Fruit fly (Drosophila melanogaster) whole organism, pupa: ENCODE results near the gene spn-F.

Experiments
- CG10348 ChIP-seq: fragments of 200-800 bp; sonication (Bioruptor generic); IDR thresholded peaks from 2 replicates; pipeline ENCODE4 v1.3.6; 2022; ENCODE audit warnings: missing biosample characterization, missing genetic modification characterization
- CG12605 ChIP-seq: fragments of 200-800 bp; sonication (Bioruptor generic); IDR thresholded peaks from 2 replicates; pipeline ENCODE4 v1.3.6; 2022; ENCODE audit warnings: missing biosample characterization, missing genetic modification characterization
- CG13204 ChIP-seq: fragments of 200-800 bp; sonication (Bioruptor generic); optimal IDR thresholded peaks from 2 replicates; lab custom pipeline; 2018; ENCODE audit warnings: missing biosample characterization, mild to moderate bottlenecking, missing genetic modification characterization, moderate library complexity
- CG14655 ChIP-seq: fragments of 200-800 bp; sonication (Bioruptor generic); optimal IDR thresholded peaks from 3 replicates; lab custom pipeline; 2017; ENCODE audit warnings: mild to moderate bottlenecking, missing biosample characterization, missing genetic modification reagents, missing genetic modification characterization
- CG15710 ChIP-seq: fragments of 200-800 bp; sonication (Bioruptor generic); optimal IDR thresholded peaks from 2 replicates; lab custom pipeline; 2018; ENCODE audit warnings: missing biosample characterization, mild to moderate bottlenecking, missing genetic modification characterization, moderate library complexity
- CG17806 ChIP-seq: fragments of 200-800 bp; sonication (Bioruptor generic); optimal IDR thresholded peaks from 2 replicates; lab custom pipeline; 2018; ENCODE audit warnings: missing biosample characterization, mild to moderate bottlenecking, missing genetic modification characterization, moderate library complexity
- CG32121 ChIP-seq: fragments of 200-800 bp; sonication (Bioruptor generic); IDR thresholded peaks from 2 replicates; pipeline ENCODE4 v1.3.6; 2022; ENCODE audit warnings: missing biosample characterization, missing genetic modification characterization
- CG34367 ChIP-seq: fragments of 200-800 bp; sonication (Bioruptor generic); optimal IDR thresholded peaks from 2 replicates; lab custom pipeline; 2018; ENCODE audit warnings: missing biosample characterization, mild to moderate bottlenecking, missing genetic modification characterization
- CG4496 ChIP-seq: fragments of 200-800 bp; sonication (Bioruptor generic); IDR thresholded peaks from 3 replicates; pipeline ENCODE4 v1.3.6; 2022; ENCODE audit warnings: missing biosample characterization, missing genetic modification characterization
- CG8159 ChIP-seq: fragments of 200-800 bp; sonication (Bioruptor generic); optimal IDR thresholded peaks from 3 replicates; lab custom pipeline; 2018; ENCODE audit warnings: missing biosample characterization, mild to moderate bottlenecking, missing genetic modification characterization, moderate library complexity
- CG8301 ChIP-seq: fragments of 200-800 bp; sonication (Bioruptor generic); optimal IDR thresholded peaks from 2 replicates; lab custom pipeline; 2018; ENCODE audit warnings: missing biosample characterization, mild to moderate bottlenecking, missing genetic modification characterization
- CG9948 ChIP-seq: fragments of 200-800 bp; sonication (Bioruptor generic); optimal IDR thresholded peaks from 2 replicates; lab custom pipeline; 2018; ENCODE audit warnings: missing biosample characterization, mild to moderate bottlenecking, missing genetic modification characterization, moderate library complexity
- D1 ChIP-seq: fragments of 200-800 bp; sonication (Bioruptor generic); optimal IDR thresholded peaks from 2 replicates; lab custom pipeline; 2018; ENCODE audit warnings: missing biosample characterization, mild to moderate bottlenecking, missing genetic modification characterization, moderate library complexity
- EcR ChIP-seq: fragments of 200-800 bp; sonication (Bioruptor generic); optimal IDR thresholded peaks from 3 replicates; lab custom pipeline; 2019; ENCODE audit warnings: missing biosample characterization, missing genetic modification characterization, mild to moderate bottlenecking, moderate library complexity, missing genetic modification reagents
- Ets98B ChIP-seq: fragments of 200-800 bp; sonication (Bioruptor generic); IDR thresholded peaks from 2 replicates; pipeline ENCODE4 v1.3.6; 2022; ENCODE audit warnings: missing biosample characterization, missing genetic modification characterization
- Pif1A ChIP-seq: fragments of 200-800 bp; sonication (Bioruptor generic); optimal IDR thresholded peaks from 3 replicates; lab custom pipeline; 2016; ENCODE audit warnings: missing biosample characterization, missing genetic modification characterization
- Pif1B ChIP-seq: fragments of 200-800 bp; sonication (Bioruptor generic); optimal IDR thresholded peaks from 3 replicates; lab custom pipeline; 2016; ENCODE audit warnings: missing biosample characterization, missing genetic modification characterization
- Snoo ChIP-seq: fragments of 200-800 bp; sonication (Bioruptor generic); optimal IDR thresholded peaks from 3 replicates; lab custom pipeline; 2017; ENCODE audit warnings: missing biosample characterization, mild to moderate bottlenecking, missing genetic modification characterization, inconsistent platforms
- fd96Ca ChIP-seq: fragments of 200-800 bp; sonication (Bioruptor generic); IDR thresholded peaks from 3 replicates; pipeline ENCODE4 v1.3.6; 2022; ENCODE audit warnings: missing biosample characterization, missing genetic modification characterization
- gl ChIP-seq: fragments of 200-800 bp; sonication (Bioruptor generic); optimal IDR thresholded peaks from 2 replicates; lab custom pipeline; 2018; ENCODE audit warnings: missing biosample characterization, mild to moderate bottlenecking, missing genetic modification characterization
- rn ChIP-seq: fragments of 200-800 bp; sonication (Bioruptor generic); IDR thresholded peaks from 2 replicates; pipeline ENCODE4 v1.3.6; 2022; ENCODE audit warnings: missing biosample characterization, missing genetic modification characterization

The spn-F gene

DNA sequence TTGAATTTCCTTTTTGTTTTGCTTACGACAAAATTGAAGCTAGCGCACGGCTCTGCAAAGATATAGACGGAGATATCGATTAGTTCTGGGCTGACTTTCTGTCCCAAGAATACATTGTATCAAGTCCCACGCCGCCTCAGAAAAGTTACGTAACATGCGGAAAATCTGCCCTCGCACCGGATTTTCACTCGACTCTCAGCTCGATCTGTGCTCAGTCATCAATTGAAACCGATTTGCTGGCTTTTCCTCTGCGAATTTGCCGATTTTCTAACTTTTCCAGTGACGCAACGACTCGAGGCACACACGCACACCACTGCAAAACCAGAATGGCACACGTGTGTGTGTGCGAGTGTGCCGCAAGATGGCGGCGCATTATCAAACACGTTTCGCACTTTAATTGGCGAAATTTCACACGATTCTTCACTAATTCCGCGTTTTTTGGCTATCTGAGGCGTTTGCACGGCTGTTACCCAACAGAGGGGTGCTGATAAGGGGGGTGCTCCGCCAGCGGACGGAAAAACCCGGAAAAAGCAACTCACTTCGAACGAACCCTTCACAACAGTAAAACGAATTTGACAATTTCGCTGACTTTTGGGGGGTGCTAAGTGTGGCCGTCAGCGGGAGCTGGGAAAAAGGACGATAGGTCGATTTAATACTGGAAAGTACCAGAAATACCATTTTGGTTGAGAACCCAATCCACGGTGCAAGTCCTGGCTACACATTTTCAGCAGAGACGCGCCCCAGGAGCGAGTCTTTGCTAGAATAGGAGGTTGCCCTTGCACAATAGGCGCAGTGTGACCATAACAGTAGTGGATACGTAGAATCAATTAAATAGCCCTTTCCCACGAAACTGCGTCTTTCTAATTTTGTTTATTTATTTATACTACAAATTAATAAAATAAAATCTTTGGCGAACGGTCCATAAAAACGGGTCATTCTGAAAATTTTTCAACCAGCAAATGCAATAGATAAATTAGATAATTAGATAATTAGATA is 35.6 kb upstream of the spn-F start, which contains the start of gene ATPsynC:
Gene ATPsynC (minus strand): TSS at position 634 of the 996 bp plus-strand sequence.
- TF ChIP-seq CG12605 (GFP tag; lab: Robert Waterston, UW) (no peak), CG17806 (tag; lab: Kevin White, UChicago) (peak; percentile 10), CG14655 (no peak), CG15710 (tag; lab: Kevin White, UChicago) (no peak), CG10348 (GFP tag; lab: Robert Waterston, UW) (no peak), CG13204 (no peak), EcR (GFP tag; lab: Kevin White, UChicago) (peak; percentile 60), rn (no peak), Pif1A (GFP tag; lab: Kevin White, UChicago) (no peak), gl (tag; lab: Kevin White, UChicago) (no peak), Ets98B (GFP tag; lab: Robert Waterston, UW) (no peak), CG8159 (tag; lab: Kevin White, UChicago) (peak; percentile 11), CG4496 (GFP tag; lab: Robert Waterston, UW) (no peak), fd96Ca (GFP tag; lab: Robert Waterston, UW) (no peak), D1 (tag; lab: Kevin White, UChicago) (no peak), CG32121 (GFP tag; lab: Robert Waterston, UW) (no peak), CG9948 (tag; lab: Kevin White, UChicago) (no peak), CG34367 (tag; lab: Kevin White, UChicago) (no peak), Snoo (tag; lab: Kevin White, UChicago) (peak; percentile 28), Pif1B (GFP tag; lab: Kevin White, UChicago) (no peak), CG8301 (tag; lab: Kevin White, UChicago) (no peak)
- TF ChIP-seq, all 21 proteins: peak for 4

DNA sequence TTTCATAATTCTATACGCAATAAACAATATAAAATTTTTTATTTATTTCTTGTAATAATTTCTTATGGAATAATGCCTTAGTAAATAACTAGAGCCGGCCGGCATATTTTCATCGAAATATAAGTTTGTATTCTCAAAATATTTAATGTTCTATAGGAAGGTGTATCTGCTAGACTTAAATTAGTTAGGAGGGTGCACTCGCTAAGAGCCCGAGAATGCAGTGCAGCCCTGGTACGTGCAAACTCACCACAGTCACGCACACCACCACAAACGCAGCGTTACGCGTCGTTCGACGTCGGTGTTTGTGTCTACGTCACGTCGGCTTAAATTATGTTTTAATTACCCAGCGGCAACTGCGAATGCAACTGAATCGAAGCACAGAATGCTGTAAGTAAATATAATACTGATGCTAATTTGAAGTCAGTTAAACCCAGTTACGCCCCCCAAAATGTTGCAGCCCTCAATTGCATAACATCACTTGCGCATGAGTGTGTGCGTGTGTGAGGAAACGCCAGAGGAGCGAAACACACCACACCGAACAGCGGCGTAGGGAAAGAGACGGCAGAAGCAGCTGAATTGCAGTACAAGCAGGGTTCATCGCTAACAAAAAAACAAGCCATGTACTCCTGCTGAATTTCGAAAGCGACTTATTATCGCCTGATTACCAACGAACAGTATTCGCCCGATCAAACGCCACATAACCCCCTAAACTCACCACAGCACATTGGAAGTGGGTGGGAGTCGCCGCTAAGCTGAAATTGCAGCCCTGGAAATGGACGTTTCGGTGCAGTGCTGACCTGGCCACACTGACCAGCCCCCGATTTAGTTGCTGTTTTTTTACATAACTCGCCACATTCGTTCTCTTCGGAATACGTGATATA is 34.2 kb upstream of the spn-F start, which contains the start of gene CG12054:
Gene CG12054 (plus strand): TSS at position 247 of the 881 bp plus-strand sequence.
- no peak for TF ChIP-seq CG8159 (tag; lab: Kevin White, UChicago)

DNA sequence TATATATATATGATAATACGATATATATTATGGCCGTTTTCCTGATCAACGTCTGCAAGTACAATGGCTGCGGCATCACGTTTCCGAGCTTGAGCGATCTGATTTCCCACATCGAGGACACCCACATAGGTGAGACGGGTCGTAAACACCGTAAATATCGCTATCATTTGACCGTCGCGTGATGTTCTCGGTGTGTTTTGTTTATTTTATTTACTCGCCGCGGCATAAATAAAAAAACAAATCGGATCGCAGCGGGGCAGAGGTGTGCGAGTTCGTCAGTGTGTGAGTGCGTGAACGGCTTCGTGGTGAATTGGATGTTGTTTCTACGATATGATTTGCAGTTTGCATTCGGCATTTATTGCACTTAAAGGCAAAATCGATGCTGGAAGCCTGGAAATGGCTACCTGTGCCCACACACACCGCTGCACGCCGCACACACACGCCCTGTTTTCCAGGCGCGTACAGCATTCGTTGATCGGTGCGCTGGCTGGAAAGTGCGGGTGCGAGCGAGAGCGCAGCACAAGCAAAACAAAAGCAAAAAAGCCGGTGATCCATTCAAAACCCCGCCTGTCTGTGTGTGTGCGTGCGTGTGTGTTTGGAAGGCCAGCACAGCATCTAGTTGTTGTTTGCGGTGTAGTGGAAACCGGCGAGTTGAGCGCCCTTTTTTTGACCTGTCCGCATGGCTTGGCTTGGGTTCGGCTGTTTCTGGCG is 33.4 kb upstream of the spn-F start:
- peak; percentile 16 for TF ChIP-seq CG17806 (tag; lab: Kevin White, UChicago)
- peak; percentile 58 for TF ChIP-seq CG8159 (tag; lab: Kevin White, UChicago)
- TF ChIP-seq Snoo (tag; lab: Kevin White, UChicago) = peak; percentile 60
- TF ChIP-seq fd96Ca (GFP tag; lab: Robert Waterston, UW) = no peak
- no peak for TF ChIP-seq D1 (tag; lab: Kevin White, UChicago)
- peak; percentile 57 for TF ChIP-seq CG9948 (tag; lab: Kevin White, UChicago)
- peak; percentile 71 for TF ChIP-seq CG8301 (tag; lab: Kevin White, UChicago)
- TF ChIP-seq CG32121 (GFP tag; lab: Robert Waterston, UW) = no peak
- TF ChIP-seq CG14655 = peak; percentile 85
- TF ChIP-seq Pif1A (GFP tag; lab: Kevin White, UChicago) = peak; percentile 61
- TF ChIP-seq CG10348 (GFP tag; lab: Robert Waterston, UW) = no peak
- TF ChIP-seq CG34367 (tag; lab: Kevin White, UChicago) = peak; percentile 79
- peak; percentile 71 for TF ChIP-seq Pif1B (GFP tag; lab: Kevin White, UChicago)
- TF ChIP-seq CG13204 = peak; percentile 90
- no peak for TF ChIP-seq rn
- TF ChIP-seq CG15710 (tag; lab: Kevin White, UChicago) = peak; percentile 72
- TF ChIP-seq gl (tag; lab: Kevin White, UChicago) = peak; percentile 90
- TF ChIP-seq EcR (GFP tag; lab: Kevin White, UChicago) = peak; percentile 88

DNA sequence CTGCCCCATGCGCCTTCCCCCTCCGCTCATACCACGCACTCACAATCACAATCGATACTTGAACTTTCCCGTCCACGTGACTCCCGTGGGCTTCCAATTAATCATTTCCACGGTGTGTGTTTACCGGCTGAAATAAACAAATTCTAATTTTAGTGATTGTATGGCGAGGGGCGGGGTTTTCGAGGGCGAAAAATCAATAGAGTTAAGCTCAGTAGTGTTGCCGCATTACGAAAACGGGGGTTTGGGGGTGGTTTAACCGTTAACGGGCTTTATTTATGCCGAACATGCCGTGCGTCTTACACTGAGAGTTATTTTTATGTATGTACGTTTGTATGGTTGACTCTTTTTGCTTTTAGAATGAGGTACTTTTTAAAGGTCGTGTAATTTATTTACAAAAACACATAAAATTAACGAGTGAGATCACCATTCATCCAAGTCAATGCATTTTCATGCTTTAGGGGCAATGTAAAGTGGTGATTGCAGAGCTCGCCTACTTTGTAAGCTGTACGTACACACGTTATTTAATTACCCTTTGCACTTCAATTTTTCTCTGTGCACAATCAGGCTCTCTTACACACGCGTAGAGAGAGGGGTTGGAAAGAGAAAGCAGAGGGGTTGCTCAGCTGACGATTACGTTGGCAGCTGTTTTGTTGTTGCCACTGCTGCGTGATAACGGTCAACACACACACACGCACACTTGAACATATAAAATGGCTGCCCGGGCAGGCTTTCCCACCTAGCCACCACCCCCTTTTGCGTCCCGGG is 32.6 kb upstream of the spn-F start:
- TF ChIP-seq CG9948 (tag; lab: Kevin White, UChicago) (peak; percentile 56), CG34367 (tag; lab: Kevin White, UChicago) (peak; percentile 67), CG12605 (GFP tag; lab: Robert Waterston, UW) (no peak), CG15710 (tag; lab: Kevin White, UChicago) (peak; percentile 62), CG4496 (GFP tag; lab: Robert Waterston, UW) (no peak), CG8301 (tag; lab: Kevin White, UChicago) (peak; percentile 51), Ets98B (GFP tag; lab: Robert Waterston, UW) (no peak), fd96Ca (GFP tag; lab: Robert Waterston, UW) (no peak), CG17806 (tag; lab: Kevin White, UChicago) (peak; percentile 48), EcR (GFP tag; lab: Kevin White, UChicago) (no peak), CG14655 (peak; percentile 54), D1 (tag; lab: Kevin White, UChicago) (no peak), Snoo (tag; lab: Kevin White, UChicago) (peak; percentile 60), Pif1A (GFP tag; lab: Kevin White, UChicago) (peak; percentile 59), CG8159 (tag; lab: Kevin White, UChicago) (peak; percentile 72)
